Fruit fly (Drosophila melanogaster): Measurements from ENCODE around the gene CG33642.

CG33642 gene

dm6 chr2L:13514262-13514937 lies 15.4 kb upstream of the CG33642 start (continued):
- TF ChIP-seq corto (GFP tag; optimal IDR thresholded peaks at IDR 0.05) (peak; percentile 48), D (optimal IDR thresholded peaks at IDR 0.05) (no peak), D (GFP tag; optimal IDR thresholded peaks at IDR 0.05) (no peak), CG8359 (GFP tag; optimal IDR thresholded peaks at IDR 0.05; ENCODE audit: borderline replicate concordance) (no peak), ham (GFP tag; IDR thresholded peaks at IDR 0.05) (no peak), schlank (tag; optimal IDR thresholded peaks at IDR 0.05) (peak; percentile 3), jing (GFP tag; optimal IDR thresholded peaks at IDR 0.05) (peak; percentile 13), CG9797 (GFP tag; optimal IDR thresholded peaks at IDR 0.05) (no peak), Bdp1 (GFP tag; optimal IDR thresholded peaks at IDR 0.05) (no peak), CG14667 (GFP tag; IDR thresholded peaks at IDR 0.05) (no peak), bbx (GFP tag; IDR thresholded peaks at IDR 0.05; ENCODE audit: partially characterized antibody) (no peak), abd-A (tag; optimal IDR thresholded peaks at IDR 0.05) (peak; percentile 63), eyg (GFP tag; optimal IDR thresholded peaks at IDR 0.05) (no peak), CG3281 (GFP tag; optimal IDR thresholded peaks at IDR 0.05) (peak; percentile 60), sob (GFP tag; IDR thresholded peaks at IDR 0.05) (peak; percentile 69), CG1603 (tag; optimal IDR thresholded peaks at IDR 0.05) (peak; percentile 75), CG17912 (GFP tag; optimal IDR thresholded peaks at IDR 0.05) (no peak), Adf1 (GFP tag; IDR thresholded peaks at IDR 0.05) (peak; percentile 49; the same call in 1 of the 2 replicates), CG12155 (GFP tag; optimal IDR thresholded peaks at IDR 0.05) (peak; percentile 14), CG16863 (GFP tag; optimal IDR thresholded peaks at IDR 0.05) (no peak), CG31441 (GFP tag; IDR thresholded peaks at IDR 0.05) (peak; percentile 49; the same call in 1 of the 2 replicates), pum (GFP tag; optimal IDR thresholded peaks at IDR 0.05) (no peak), CG14860 (GFP tag; IDR thresholded peaks at IDR 0.05; ENCODE audit: partially characterized antibody) (no peak), CG6683 (GFP tag; optimal IDR thresholded peaks at IDR 0.05) (peak; percentile 46), CG1832 (GFP tag; optimal IDR thresholded peaks at IDR 0.05) (peak; percentile 84), CG5245 (GFP tag; optimal IDR thresholded peaks at IDR 0.05) (no peak), CG12391 (tag; optimal IDR thresholded peaks at IDR 0.05) (peak; percentile 47), trh (GFP tag; optimal IDR thresholded peaks at IDR 0.05) (no peak), CG33213 (GFP tag; optimal IDR thresholded peaks at IDR 0.05) (no peak), esg (GFP tag; conservative IDR thresholded peaks at IDR 0.05) (peak; percentile 73), CG4282 (GFP tag; optimal IDR thresholded peaks at IDR 0.05) (no peak), H2.0 (GFP tag; IDR thresholded peaks at IDR 0.05) (peak; percentile 49; the same call in 1 of the 2 replicates), CG11696 (GFP tag; IDR thresholded peaks at IDR 0.05) (no peak), sisA (GFP tag; IDR thresholded peaks at IDR 0.05) (peak; percentile 65), CG9727 (GFP tag; optimal IDR thresholded peaks at IDR 0.05) (no peak), CG2889 (GFP tag; IDR thresholded peaks at IDR 0.05) (peak; percentile 58; the same call in 1 of the 3 replicates), Meics (GFP tag; optimal IDR thresholded peaks at IDR 0.05) (peak; percentile 67), cas (GFP tag; IDR thresholded peaks at IDR 0.05) (0 out of 2 replicates have a peak, but pooled peaks have one; percentile 24), CG3995 (GFP tag; optimal IDR thresholded peaks at IDR 0.05) (no peak), Camta (GFP tag; optimal IDR thresholded peaks at IDR 0.05) (no peak), Nf-YA (GFP tag; IDR thresholded peaks at IDR 0.05) (no peak), Jarid2 (GFP tag; optimal IDR thresholded peaks at IDR 0.05) (no peak), CG14014 (GFP tag; IDR thresholded peaks at IDR 0.05) (peak; percentile 53), CG6654 (GFP tag; optimal IDR thresholded peaks at IDR 0.05) (peak; percentile 34), dimm (GFP tag; IDR thresholded peaks at IDR 0.05) (no peak), Mrtf (GFP tag; IDR thresholded peaks at IDR 0.05) (peak; percentile 24; the same call in 2 of the 3 replicates), Lpt (GFP tag; optimal IDR thresholded peaks at IDR 0.05) (no peak), sug (tag; optimal IDR thresholded peaks at IDR 0.05) (peak; percentile 65), Xbp1 (GFP tag; optimal IDR thresholded peaks at IDR 0.05) (no peak), Dref (GFP tag; IDR thresholded peaks at IDR 0.05) (no peak), sens-2 (GFP tag; IDR thresholded peaks at IDR 0.05) (no peak)

Measured in whole organism, embryonic.